Fruit fly (Drosophila melanogaster): ENCODE results near the gene CG10481.

CG10481 gene

dm6 chr2L:19869937-19870336 is 22.4 kb downstream of the CG10481 start:
- TF ChIP-seq bab1 (GFP tag; optimal IDR thresholded peaks at IDR 0.05) (no peak), kay (GFP tag; ENCODE audit: borderline replicate concordance) (no peak), CG33017 (tag; optimal IDR thresholded peaks at IDR 0.05) (no peak), CG7101 (tag; optimal IDR thresholded peaks at IDR 0.05) (no peak), Hr96 (GFP tag; optimal IDR thresholded peaks at IDR 0.05) (no peak), CG12768 (GFP tag; optimal IDR thresholded peaks at IDR 0.05) (no peak)

dm6 chr2L:19869463-19869862 is 22.9 kb downstream of the CG10481 start:
- TF ChIP-seq CG11617 (GFP tag; optimal IDR thresholded peaks at IDR 0.05) (no peak), CG5204 (GFP tag; optimal IDR thresholded peaks at IDR 0.05) (no peak)

dm6 chr2L:19866540-19867318 is 25.6 kb downstream of the CG10481 start:
- TF ChIP-seq CG5204 (GFP tag; optimal IDR thresholded peaks at IDR 0.05) (no peak), CG7101 (tag; optimal IDR thresholded peaks at IDR 0.05) (no peak), kay (GFP tag; ENCODE audit: borderline replicate concordance) (no peak), Crg-1 (GFP tag; optimal IDR thresholded peaks at IDR 0.05) (no peak), bab1 (GFP tag; optimal IDR thresholded peaks at IDR 0.05) (no peak), CG1620 (GFP tag; optimal IDR thresholded peaks at IDR 0.05) (no peak), CG12768 (GFP tag; optimal IDR thresholded peaks at IDR 0.05) (no peak)

- TF ChIP-seq Crg-1 (GFP tag; optimal IDR thresholded peaks at IDR 0.05) = no peak
- TF ChIP-seq Hr96 (GFP tag; optimal IDR thresholded peaks at IDR 0.05) = no peak
- peak; percentile 55 for TF ChIP-seq CG14711 (tag; optimal IDR thresholded peaks at IDR 0.05)
- TF ChIP-seq Clk (GFP tag; optimal IDR thresholded peaks at IDR 0.05) = no peak
- TF ChIP-seq CG7101 (tag; optimal IDR thresholded peaks at IDR 0.05) = peak; percentile 60
- no peak for TF ChIP-seq cic (GFP tag; optimal IDR thresholded peaks at IDR 0.05)
- no peak for TF ChIP-seq Mnt (GFP tag; optimal IDR thresholded peaks at IDR 0.05)
- TF ChIP-seq CG1620 (GFP tag; optimal IDR thresholded peaks at IDR 0.05) = peak; percentile 23
- TF ChIP-seq CG7045 (GFP tag; optimal IDR thresholded peaks at IDR 0.05) = no peak
- no peak for TF ChIP-seq cnc (optimal IDR thresholded peaks at IDR 0.05)
- TF ChIP-seq tj (GFP tag; optimal IDR thresholded peaks at IDR 0.05) = peak; percentile 0
- peak; percentile 54 for TF ChIP-seq bab1 (GFP tag; optimal IDR thresholded peaks at IDR 0.05)
These were observed 26.7 kb downstream of the CG10481 start for dm6 chr2L:19865539-19866068.

dm6 chr2L:19859746-19860145 is 32.6 kb downstream of the CG10481 start:
- TF ChIP-seq cic (GFP tag; optimal IDR thresholded peaks at IDR 0.05) (no peak), bab1 (GFP tag; optimal IDR thresholded peaks at IDR 0.05) (no peak), Mnt (GFP tag; optimal IDR thresholded peaks at IDR 0.05) (no peak), pad (GFP tag; optimal IDR thresholded peaks at IDR 0.05) (no peak), Crg-1 (GFP tag; optimal IDR thresholded peaks at IDR 0.05) (no peak), Hr96 (GFP tag; optimal IDR thresholded peaks at IDR 0.05) (no peak), toe (GFP tag; optimal IDR thresholded peaks at IDR 0.05) (no peak), cnc (optimal IDR thresholded peaks at IDR 0.05) (no peak), CG1620 (GFP tag; optimal IDR thresholded peaks at IDR 0.05) (no peak), CG33017 (tag; optimal IDR thresholded peaks at IDR 0.05) (no peak), CG5204 (GFP tag; optimal IDR thresholded peaks at IDR 0.05) (no peak), ovo (GFP tag; optimal IDR thresholded peaks at IDR 0.05) (no peak), CG12768 (GFP tag; optimal IDR thresholded peaks at IDR 0.05) (no peak), kay (GFP tag; ENCODE audit: borderline replicate concordance) (no peak), CG14711 (tag; optimal IDR thresholded peaks at IDR 0.05) (no peak), CG7101 (tag; optimal IDR thresholded peaks at IDR 0.05) (no peak), CG7045 (GFP tag; optimal IDR thresholded peaks at IDR 0.05) (no peak), CG11617 (GFP tag; optimal IDR thresholded peaks at IDR 0.05) (no peak)

- TF ChIP-seq kay (GFP tag; ENCODE audit: borderline replicate concordance) (no peak), CG11617 (GFP tag; optimal IDR thresholded peaks at IDR 0.05) (no peak), toe (GFP tag; optimal IDR thresholded peaks at IDR 0.05) (no peak), pad (GFP tag; optimal IDR thresholded peaks at IDR 0.05) (no peak), CG14711 (tag; optimal IDR thresholded peaks at IDR 0.05) (no peak), CG7101 (tag; optimal IDR thresholded peaks at IDR 0.05) (no peak), Hr96 (GFP tag; optimal IDR thresholded peaks at IDR 0.05) (no peak), Crg-1 (GFP tag; optimal IDR thresholded peaks at IDR 0.05) (no peak), Mnt (GFP tag; optimal IDR thresholded peaks at IDR 0.05) (no peak), CG1620 (GFP tag; optimal IDR thresholded peaks at IDR 0.05) (no peak), cnc (optimal IDR thresholded peaks at IDR 0.05) (no peak), tj (GFP tag; optimal IDR thresholded peaks at IDR 0.05) (no peak), cic (GFP tag; optimal IDR thresholded peaks at IDR 0.05) (no peak), Clk (GFP tag; optimal IDR thresholded peaks at IDR 0.05) (no peak), CG33017 (tag; optimal IDR thresholded peaks at IDR 0.05) (no peak)
These were observed 37.1 kb downstream of the CG10481 start for dm6 chr2L:19855235-19855634.

- no peak for TF ChIP-seq CG7101 (tag; optimal IDR thresholded peaks at IDR 0.05)
- TF ChIP-seq cic (GFP tag; optimal IDR thresholded peaks at IDR 0.05) = no peak
- TF ChIP-seq Mnt (GFP tag; optimal IDR thresholded peaks at IDR 0.05) = no peak
- no peak for TF ChIP-seq CG7045 (GFP tag; optimal IDR thresholded peaks at IDR 0.05)
- TF ChIP-seq CG12768 (GFP tag; optimal IDR thresholded peaks at IDR 0.05) = no peak
- no peak for TF ChIP-seq Hr96 (GFP tag; optimal IDR thresholded peaks at IDR 0.05)
- TF ChIP-seq pad (GFP tag; optimal IDR thresholded peaks at IDR 0.05) = no peak
- no peak for TF ChIP-seq CG14711 (tag; optimal IDR thresholded peaks at IDR 0.05)
- TF ChIP-seq Clk (GFP tag; optimal IDR thresholded peaks at IDR 0.05) = no peak
- no peak for TF ChIP-seq tj (GFP tag; optimal IDR thresholded peaks at IDR 0.05)
- no peak for TF ChIP-seq Crg-1 (GFP tag; optimal IDR thresholded peaks at IDR 0.05)
These were observed 41.4 kb downstream of the CG10481 start for dm6 chr2L:19850928-19851327.
